Fruit fly (Drosophila melanogaster) whole organism, embryonic: Measurements from ENCODE around the gene Nepl18.

Experiments
- Atf-2 ChIP-seq: fragments of 200-800 bp; sonication (Bioruptor generic); optimal IDR thresholded peaks from 2 replicates; lab custom pipeline; 2016; ENCODE audit warnings: missing biosample characterization, missing genetic modification characterization
- B-H1 ChIP-seq: fragments of 200-800 bp; sonication (Bioruptor generic); IDR thresholded peaks from 3 replicates; pipeline ENCODE4 v1.3.6; 2022; ENCODE audit warnings: missing biosample characterization, missing genetic modification characterization
- CG10462 ChIP-seq: fragments of 200-800 bp; sonication (Bioruptor generic); optimal IDR thresholded peaks from 2 replicates; lab custom pipeline; 2016; ENCODE audit warnings: missing biosample characterization, missing genetic modification characterization
- CG10959 ChIP-seq: fragments of 200-800 bp; sonication (Bioruptor generic); IDR thresholded peaks from 2 replicates; pipeline ENCODE4 v1.3.6; 2022; ENCODE audit warnings: missing biosample characterization, missing genetic modification characterization
- CG11247 ChIP-seq: fragments of 200-800 bp; sonication (Bioruptor generic); IDR thresholded peaks from 2 replicates; pipeline ENCODE4 v1.3.6; 2022; ENCODE audit warnings: missing biosample characterization, missing genetic modification characterization
- CG11723 ChIP-seq: fragments of 200-800 bp; sonication (Bioruptor generic); optimal IDR thresholded peaks from 2 replicates; lab custom pipeline; 2017; ENCODE audit warnings: missing biosample characterization, mild to moderate bottlenecking, missing genetic modification characterization
- CG12391 ChIP-seq: fragments of 200-800 bp; sonication (Bioruptor generic); optimal IDR thresholded peaks from 3 replicates; lab custom pipeline; 2018; ENCODE audit warnings: missing biosample characterization, mild to moderate bottlenecking, missing genetic modification characterization, moderate library complexity
- CG13424 ChIP-seq: fragments of 200-800 bp; sonication (Bioruptor generic); optimal IDR thresholded peaks from 2 replicates; lab custom pipeline; 2019; ENCODE audit warnings: missing biosample characterization, mild to moderate bottlenecking, missing genetic modification characterization, moderate library complexity
- CG15514 ChIP-seq: fragments of 200-800 bp; sonication (Bioruptor generic); optimal IDR thresholded peaks from 3 replicates; lab custom pipeline; 2017; ENCODE audit warnings: missing biosample characterization, missing genetic modification characterization, mild to moderate bottlenecking, moderate library complexity, missing genetic modification reagents
- CG16815 ChIP-seq: fragments of 200-800 bp; sonication (Bioruptor generic); optimal IDR thresholded peaks from 3 replicates; lab custom pipeline; 2017; ENCODE audit warnings: missing biosample characterization, mild to moderate bottlenecking, missing genetic modification characterization
- CG17612 ChIP-seq: fragments of 200-800 bp; sonication (Bioruptor generic); IDR thresholded peaks from 2 replicates; pipeline ENCODE4 v1.3.6; 2022; ENCODE audit warnings: missing biosample characterization, missing genetic modification characterization
- CG17912 ChIP-seq: fragments of 200-800 bp; sonication (Bioruptor generic); optimal IDR thresholded peaks from 2 replicates; lab custom pipeline; 2018; ENCODE audit warnings: missing biosample characterization, mild to moderate bottlenecking, missing genetic modification characterization
- CG33557 ChIP-seq: fragments of 200-800 bp; sonication (Bioruptor generic); optimal IDR thresholded peaks from 2 replicates; lab custom pipeline; 2019; ENCODE audit warnings: missing biosample characterization, mild to moderate bottlenecking, missing genetic modification characterization, moderate library complexity
- CG6254 ChIP-seq: fragments of 200-800 bp; sonication (Bioruptor generic); optimal IDR thresholded peaks from 3 replicates; lab custom pipeline; 2017; ENCODE audit warnings: mild to moderate bottlenecking, missing biosample characterization, missing genetic modification reagents, missing genetic modification characterization
- CG6791 ChIP-seq: fragments of 200-800 bp; sonication (Bioruptor generic); IDR thresholded peaks from 3 replicates; pipeline ENCODE4 v1.3.6; 2022; ENCODE audit warnings: missing biosample characterization, missing genetic modification characterization; ENCODE audit not compliant: partially characterized antibody
- CG7839 ChIP-seq: fragments of 200-800 bp; sonication (Bioruptor generic); optimal IDR thresholded peaks from 3 replicates; lab custom pipeline; 2018; ENCODE audit warnings: missing biosample characterization, mild to moderate bottlenecking, missing genetic modification characterization, moderate library complexity
- Hand ChIP-seq: fragments of 200-800 bp; sonication (Bioruptor generic); optimal IDR thresholded peaks from 2 replicates; lab custom pipeline; 2017; ENCODE audit warnings: mild to moderate bottlenecking, missing biosample characterization, missing genetic modification reagents, missing genetic modification characterization
- Hmr ChIP-seq: fragments of 200-800 bp; sonication (Bioruptor generic); optimal IDR thresholded peaks from 3 replicates; lab custom pipeline; 2017; ENCODE audit warnings: mild to moderate bottlenecking, missing biosample characterization, missing genetic modification reagents, missing genetic modification characterization
- Jarid2 ChIP-seq: fragments of 200-800 bp; sonication (Bioruptor generic); optimal IDR thresholded peaks from 3 replicates; lab custom pipeline; 2017; ENCODE audit warnings: mild to moderate bottlenecking, missing biosample characterization, missing genetic modification reagents, missing genetic modification characterization
- Nf-YA ChIP-seq: fragments of 200-800 bp; sonication (Bioruptor generic); IDR thresholded peaks from 2 replicates; pipeline ENCODE4 v1.3.6; 2022; ENCODE audit warnings: missing biosample characterization, missing genetic modification characterization
- Nf-YC ChIP-seq: fragments of 200-800 bp; optimal IDR thresholded peaks from 3 replicates; lab custom pipeline; 2019; ENCODE audit warnings: missing biosample characterization, mild to moderate bottlenecking, missing genetic modification characterization, moderate library complexity
- Optix ChIP-seq: fragments of 200-800 bp; sonication (Bioruptor generic); IDR thresholded peaks from 3 replicates; pipeline ENCODE4 v1.3.6; 2022; ENCODE audit warnings: missing biosample characterization, missing genetic modification characterization
- Pdp1 ChIP-seq, 2 experiments: fragments of 200-800 bp; sonication (Bioruptor generic); optimal IDR thresholded peaks; 3 replicates each; lab custom pipeline; 2016; ENCODE audit warnings: missing biosample characterization in 2 of 2, missing genetic modification characterization in 2 of 2, mild to moderate bottlenecking in 1 of 2, moderate library complexity in 1 of 2
- Sox102F ChIP-seq: fragments of 200-800 bp; sonication (Bioruptor generic); optimal IDR thresholded peaks from 2 replicates; lab custom pipeline; 2018; ENCODE audit warnings: missing biosample characterization, mild to moderate bottlenecking, missing genetic modification characterization, moderate library complexity
- ase ChIP-seq: fragments of 200-800 bp; sonication (Bioruptor generic); IDR thresholded peaks from 3 replicates; pipeline ENCODE4 v1.3.6; 2022; ENCODE audit warnings: missing biosample characterization, missing genetic modification characterization
- cg ChIP-seq: fragments of 200-800 bp; sonication (Bioruptor generic); optimal IDR thresholded peaks from 3 replicates; lab custom pipeline; 2019; ENCODE audit warnings: missing biosample characterization, mild to moderate bottlenecking, missing genetic modification characterization, moderate library complexity
- chif ChIP-seq, 2 experiments: fragments of 200-800 bp; sonication (Bioruptor generic); optimal IDR thresholded peaks; 3 replicates each; lab custom pipeline; 2016; ENCODE audit warnings: missing biosample characterization in 2 of 2, missing genetic modification characterization in 2 of 2
- croc ChIP-seq: fragments of 200-800 bp; sonication (Bioruptor generic); conservative IDR thresholded peaks from 3 replicates; pipeline ENCODE4 v1.3.6; 2022; ENCODE audit warnings: missing biosample characterization, missing genetic modification characterization
- disco-r ChIP-seq: fragments of 200-800 bp; sonication (Bioruptor generic); optimal IDR thresholded peaks from 2 replicates; lab custom pipeline; 2016; ENCODE audit warnings: missing biosample characterization, missing genetic modification characterization
- esg ChIP-seq: fragments of 200-800 bp; sonication (Bioruptor generic); conservative IDR thresholded peaks from 2 replicates; pipeline ENCODE4 v1.3.6; 2022; ENCODE audit warnings: missing biosample characterization, missing genetic modification characterization
- ftz-f1 ChIP-seq: fragments of 200-800 bp; sonication (Bioruptor generic); optimal IDR thresholded peaks from 2 replicates; lab custom pipeline; 2016; ENCODE audit warnings: missing biosample characterization, missing genetic modification characterization
- gce ChIP-seq: fragments of 200-800 bp; sonication (Bioruptor generic); IDR thresholded peaks from 3 replicates; pipeline ENCODE4 v1.3.6; 2022; ENCODE audit warnings: missing biosample characterization, missing genetic modification characterization
- gem ChIP-seq: fragments of 200-800 bp; sonication (Bioruptor generic); optimal IDR thresholded peaks from 2 replicates; lab custom pipeline; 2019; ENCODE audit warnings: missing biosample characterization, mild to moderate bottlenecking, missing genetic modification characterization, moderate library complexity
- grn ChIP-seq: fragments of 200-800 bp; sonication (Bioruptor generic); optimal IDR thresholded peaks from 3 replicates; lab custom pipeline; 2017; ENCODE audit warnings: missing biosample characterization, missing genetic modification characterization
- h ChIP-seq: fragments of >200 bp; optimal IDR thresholded peaks from 2 replicates; lab custom pipeline; 2017
- ham ChIP-seq: fragments of 200-800 bp; sonication (Bioruptor generic); IDR thresholded peaks from 2 replicates; pipeline ENCODE4 v1.3.6; 2022; ENCODE audit warnings: missing biosample characterization, missing genetic modification characterization
- lbe ChIP-seq: fragments of 200-800 bp; sonication (Bioruptor generic); optimal IDR thresholded peaks from 2 replicates; lab custom pipeline; 2016; ENCODE audit warnings: missing biosample characterization, mild to moderate bottlenecking, missing genetic modification characterization
- nerfin-1 ChIP-seq: fragments of 200-800 bp; sonication (Bioruptor generic); optimal IDR thresholded peaks from 3 replicates; lab custom pipeline; 2019; ENCODE audit warnings: missing biosample characterization, mild to moderate bottlenecking, missing genetic modification characterization, moderate library complexity
- nom ChIP-seq: fragments of 200-800 bp; sonication (Bioruptor generic); optimal IDR thresholded peaks from 2 replicates; lab custom pipeline; 2017; ENCODE audit warnings: missing biosample characterization, missing genetic modification characterization, mild to moderate bottlenecking, moderate library complexity, missing genetic modification reagents
- odd ChIP-seq: fragments of 200-800 bp; sonication (Bioruptor generic); optimal IDR thresholded peaks from 2 replicates; lab custom pipeline; 2017; ENCODE audit warnings: missing biosample characterization, mild to moderate bottlenecking, missing genetic modification characterization
- pita ChIP-seq: fragments of 200-800 bp; sonication (Bioruptor generic); optimal IDR thresholded peaks from 2 replicates; lab custom pipeline; 2017; ENCODE audit warnings: missing biosample characterization, mild to moderate bottlenecking, missing genetic modification characterization
- pros ChIP-seq: fragments of 200-800 bp; sonication (Bioruptor generic); optimal IDR thresholded peaks from 3 replicates; lab custom pipeline; 2019; ENCODE audit warnings: missing biosample characterization, mild to moderate bottlenecking, missing genetic modification characterization, moderate library complexity
- repo ChIP-seq: fragments of 200-800 bp; sonication (Bioruptor generic); optimal IDR thresholded peaks from 2 replicates; lab custom pipeline; 2016; ENCODE audit warnings: missing biosample characterization, missing genetic modification characterization
- row ChIP-seq: fragments of 200-800 bp; sonication (Bioruptor generic); IDR thresholded peaks from 3 replicates; pipeline ENCODE4 v1.3.6; 2022; ENCODE audit warnings: missing biosample characterization, missing genetic modification characterization
- sd ChIP-seq: fragments of 200-800 bp; sonication (Bioruptor generic); optimal IDR thresholded peaks from 3 replicates; lab custom pipeline; 2018; ENCODE audit warnings: missing biosample characterization, mild to moderate bottlenecking, missing genetic modification characterization, moderate library complexity
- sqz ChIP-seq: fragments of 200-800 bp; sonication (Bioruptor generic); optimal IDR thresholded peaks from 3 replicates; lab custom pipeline; 2018; ENCODE audit warnings: missing biosample characterization, mild to moderate bottlenecking, missing genetic modification characterization
- tgo ChIP-seq: fragments of 200-800 bp; sonication (Bioruptor generic); IDR thresholded peaks from 3 replicates; pipeline ENCODE4 v1.3.6; 2022; ENCODE audit warnings: missing biosample characterization, missing genetic modification characterization
- wdn ChIP-seq: fragments of 200-800 bp; sonication (Bioruptor generic); IDR thresholded peaks from 2 replicates; pipeline ENCODE4 v1.3.6; 2022; ENCODE audit warnings: missing biosample characterization, missing genetic modification characterization
- z ChIP-seq: fragments of 200-800 bp; sonication (Bioruptor generic); IDR thresholded peaks from 3 replicates; pipeline ENCODE4 v1.3.6; 2022; ENCODE audit warnings: missing biosample characterization, missing genetic modification characterization
- zen2 ChIP-seq: fragments of 200-800 bp; sonication (Bioruptor generic); IDR thresholded peaks from 3 replicates; pipeline ENCODE4 v1.3.6; 2022; ENCODE audit warnings: missing biosample characterization, missing genetic modification characterization; ENCODE audit not compliant: partially characterized antibody

Nepl18 gene

DNA sequence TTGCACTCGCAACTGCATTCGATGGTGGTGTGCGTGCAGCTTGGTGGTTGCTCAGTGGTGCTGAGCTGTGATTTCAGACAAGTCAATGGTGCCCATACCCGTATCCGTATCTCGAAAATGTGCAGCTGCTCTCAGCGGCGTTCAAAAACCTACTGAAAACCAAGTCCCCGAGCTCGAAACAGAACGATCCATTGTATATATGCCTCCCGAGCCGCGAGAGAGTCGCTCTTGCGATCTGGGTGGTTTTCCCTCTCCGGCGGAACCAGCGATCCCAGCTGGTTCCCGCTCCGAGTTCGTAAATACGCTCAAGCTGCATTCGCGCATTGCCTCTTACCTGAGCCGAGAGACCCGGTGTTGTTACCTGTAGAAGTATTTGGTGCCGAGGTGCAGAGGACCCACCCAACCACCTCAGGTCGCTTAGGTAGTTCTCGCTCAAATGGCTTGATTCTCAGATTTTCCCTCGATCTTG is 16.3 kb upstream of the Nepl18 start, which contains the start of gene Inx3 (continued):
- no peak for TF ChIP-seq Nf-YA (GFP tag; lab: Robert Waterston, UW)
- peak; percentile 89 for TF ChIP-seq Jarid2
- TF ChIP-seq zen2 (GFP tag; lab: Robert Waterston, UW) = peak; percentile 70; the same call in 2 of the 3 replicates
- no peak for TF ChIP-seq CG17612 (GFP tag; lab: Robert Waterston, UW)
- no peak for TF ChIP-seq wdn (GFP tag; lab: Robert Waterston, UW)
- TF ChIP-seq row (GFP tag; lab: Robert Waterston, UW) = no peak; the same call in 2 of the 3 replicates
- TF ChIP-seq gce (GFP tag; lab: Robert Waterston, UW) = 0 out of 3 replicates have a peak, but pooled peaks have one; percentile 28
- TF ChIP-seq sd (tag; lab: Kevin White, UChicago) = no peak
- TF ChIP-seq sqz (GFP tag; lab: Kevin White, UChicago) = no peak
- TF ChIP-seq repo (GFP tag; lab: Kevin White, UChicago) = peak; percentile 8
- TF ChIP-seq CG16815 (GFP tag; lab: Kevin White, UChicago) = no peak
- peak; percentile 71 for TF ChIP-seq lbe (GFP tag; lab: Kevin White, UChicago)
- peak; percentile 74 for TF ChIP-seq cg (GFP tag; lab: Kevin White, UChicago)
- TF ChIP-seq Hand (GFP tag; lab: Kevin White, UChicago) = no peak
- no peak for TF ChIP-seq Atf-2 (GFP tag; lab: Kevin White, UChicago)
- TF ChIP-seq CG11723 (GFP tag; lab: Kevin White, UChicago) = no peak
- no peak for TF ChIP-seq odd (GFP tag; lab: Kevin White, UChicago)
- TF ChIP-seq nom (GFP tag; lab: Kevin White, UChicago) = no peak
- TF ChIP-seq gem (tag; lab: Kevin White, UChicago) = no peak
- TF ChIP-seq pita (GFP tag; lab: Kevin White, UChicago) = no peak
- no peak for TF ChIP-seq CG11247 (GFP tag; lab: Robert Waterston, UW)
- TF ChIP-seq croc = no peak
- TF ChIP-seq CG10462 (GFP tag; lab: Kevin White, UChicago) = no peak
- no peak for TF ChIP-seq CG6254 (GFP tag; lab: Kevin White, UChicago)
- TF ChIP-seq Nf-YC (tag; lab: Kevin White, UChicago) = peak; percentile 21
- no peak for TF ChIP-seq CG13424 (tag; lab: Kevin White, UChicago)
- TF ChIP-seq CG10959 = no peak
- no peak for TF ChIP-seq CG12391 (tag; lab: Kevin White, UChicago)
- no peak for TF ChIP-seq chif (GFP tag; optimal IDR thresholded peaks at IDR 0.05; lab: Kevin White, UChicago)
- 0 out of 3 replicates have a peak, but pooled peaks have one; percentile 25 for TF ChIP-seq ase (GFP tag; lab: Robert Waterston, UW)
- peak; percentile 47 for TF ChIP-seq grn (GFP tag; lab: Kevin White, UChicago)
- TF ChIP-seq ftz-f1 (GFP tag; lab: Kevin White, UChicago) = peak; percentile 2
- TF ChIP-seq disco-r (GFP tag; lab: Kevin White, UChicago) = no peak
- TF ChIP-seq B-H1 (GFP tag; lab: Robert Waterston, UW) = no peak
- peak; percentile 19 for TF ChIP-seq CG33557
- TF ChIP-seq Sox102F = no peak
- no peak for TF ChIP-seq ham (GFP tag; lab: Robert Waterston, UW)
- no peak for TF ChIP-seq h (lab: Kevin White, UChicago)
- no peak for TF ChIP-seq tgo (GFP tag; lab: Robert Waterston, UW)
- TF ChIP-seq Optix (GFP tag; lab: Robert Waterston, UW) = peak; percentile 31; the same call in 1 of the 3 replicates
- no peak for TF ChIP-seq esg
- TF ChIP-seq CG17912 = no peak
- TF ChIP-seq CG6791 (GFP tag; lab: Robert Waterston, UW) = 0 out of 3 replicates have a peak, but pooled peaks have one; percentile 24
- peak; percentile 69 for TF ChIP-seq pros
- peak; percentile 9 for TF ChIP-seq Hmr (GFP tag; lab: Kevin White, UChicago)
- peak; percentile 86 for TF ChIP-seq z (GFP tag; lab: Robert Waterston, UW)
- peak; percentile 10 for TF ChIP-seq nerfin-1 (tag; lab: Kevin White, UChicago)
- TF ChIP-seq CG15514 (GFP tag; lab: Kevin White, UChicago) = peak; percentile 97
- TF ChIP-seq CG7839 (tag; lab: Kevin White, UChicago) = no peak
- TF ChIP-seq Pdp1 (GFP tag; optimal IDR thresholded peaks at IDR 0.05; lab: Kevin White, UChicago) = peak in 1 of 2 experiments; percentile 3
